Worm (Caenorhabditis elegans) whole organism, young adult: ENCODE results near the gene F40G12.9.
A peak's percentile ranks its signal among the peaks of the same experiment; 100 is the strongest.
"Not testable (repeated sequence)": the region's sequence is repeated elsewhere in the genome, so short reads cannot be mapped to it uniquely, and the experiment has no call there.

Experiments used
- B0035.1 ChIP-seq: sonication (generic microtip); optimal IDR thresholded peaks from 2 replicates; lab custom pipeline; 2016; ENCODE audit warnings: missing genetic modification characterization, mild to moderate bottlenecking, missing compliant biosample characterization, missing genotype, missing genetic modification reagents
- B0261.1 ChIP-seq: sonication (generic microtip); optimal IDR thresholded peaks from 2 replicates; lab custom pipeline; 2016; ENCODE audit warnings: mild to moderate bottlenecking, missing genetic modification characterization, moderate library complexity, missing compliant biosample characterization
- F37B4.10 ChIP-seq: fragments of 200-800 bp; sonication (Bioruptor generic); IDR thresholded peaks from 2 replicates; pipeline ENCODE4 v1.3.6; 2022; ENCODE audit warnings: missing genetic modification characterization, missing compliant biosample characterization
- F39B2.1 ChIP-seq: fragments of 200-800 bp; sonication (Bioruptor generic); IDR thresholded peaks from 2 replicates; pipeline ENCODE4 v1.3.6; 2022; ENCODE audit warnings: missing genetic modification reagents, missing genetic modification characterization, missing compliant biosample characterization
- T07F8.4 ChIP-seq: sonication (generic microtip); optimal IDR thresholded peaks from 2 replicates; lab custom pipeline; 2016; ENCODE audit warnings: mild to moderate bottlenecking, missing genetic modification characterization, moderate library complexity, missing compliant biosample characterization
- Y67H2A.10 ChIP-seq: fragments of 200-800 bp; sonication (Bioruptor generic); conservative IDR thresholded peaks from 2 replicates; pipeline ENCODE4 v1.3.6; 2022; ENCODE audit warnings: missing genetic modification reagents, missing genetic modification characterization, missing compliant biosample characterization
- ZK185.1 ChIP-seq: sonication (generic microtip); optimal IDR thresholded peaks from 2 replicates; lab custom pipeline; 2016; ENCODE audit warnings: mild to moderate bottlenecking, missing genetic modification characterization, missing compliant biosample characterization; ENCODE audit not compliant: poor library complexity, severe bottlenecking
- akir-1 ChIP-seq: fragments of 200-800 bp; sonication (Bioruptor generic); optimal IDR thresholded peaks from 2 replicates; lab custom pipeline; 2018; ENCODE audit warnings: mild to moderate bottlenecking, missing genetic modification characterization, moderate library complexity, missing compliant biosample characterization
- aptf-3 ChIP-seq: fragments of 200-800 bp; sonication (Bioruptor generic); IDR thresholded peaks from 2 replicates; pipeline ENCODE4 v1.3.6; 2022; ENCODE audit warnings: missing genetic modification characterization, missing compliant biosample characterization
- attf-3 ChIP-seq: fragments of 200-800 bp; sonication (Bioruptor generic); conservative IDR thresholded peaks from 2 replicates; pipeline ENCODE4 v1.3.6; 2022; ENCODE audit warnings: missing genetic modification reagents, missing genetic modification characterization, missing compliant biosample characterization
- ccch-3 ChIP-seq: fragments of 200-800 bp; sonication (Bioruptor generic); optimal IDR thresholded peaks from 2 replicates; lab custom pipeline; 2018; ENCODE audit warnings: mild to moderate bottlenecking, missing genetic modification characterization, missing compliant biosample characterization
- cebp-2 ChIP-seq: fragments of 200-800 bp; sonication (Bioruptor generic); IDR thresholded peaks from 2 replicates; pipeline ENCODE4 v1.3.6; 2022; ENCODE audit warnings: missing genetic modification characterization, missing compliant biosample characterization
- ceh-40 ChIP-seq: fragments of 200-800 bp; sonication (Bioruptor generic); IDR thresholded peaks from 2 replicates; pipeline ENCODE4 v1.3.6; 2022; ENCODE audit warnings: missing genetic modification characterization, missing compliant biosample characterization
- dox-1 ChIP-seq: fragments of 200-800 bp; sonication (Bioruptor generic); IDR thresholded peaks from 2 replicates; pipeline ENCODE4 v1.3.6; 2022; ENCODE audit warnings: missing genetic modification reagents, missing genetic modification characterization, missing compliant biosample characterization
- ets-4 ChIP-seq: fragments of 200-800 bp; sonication (Bioruptor generic); optimal IDR thresholded peaks from 2 replicates; lab custom pipeline; 2018; ENCODE audit warnings: mild to moderate bottlenecking, missing genetic modification characterization, missing compliant biosample characterization
- him-1 ChIP-seq: sonication (generic microtip); optimal IDR thresholded peaks from 2 replicates; lab custom pipeline; 2016; ENCODE audit warnings: missing genotype, missing genetic modification reagents, missing genetic modification characterization, missing compliant biosample characterization
- hmg-1.2 ChIP-seq: fragments of 200-800 bp; sonication (Bioruptor generic); IDR thresholded peaks from 2 replicates; pipeline ENCODE4 v1.3.6; 2022; ENCODE audit warnings: missing genetic modification reagents, missing genetic modification characterization, missing compliant biosample characterization
- lag-1 ChIP-seq: fragments of 200-800 bp; sonication (Bioruptor generic); IDR thresholded peaks from 2 replicates; pipeline ENCODE4 v1.3.6; 2022; ENCODE audit warnings: missing genetic modification reagents, missing genetic modification characterization, missing compliant biosample characterization
- let-526 ChIP-seq: fragments of 200-800 bp; sonication (Bioruptor generic); IDR thresholded peaks from 2 replicates; pipeline ENCODE4 v1.3.6; 2022; ENCODE audit warnings: missing genetic modification reagents, missing genetic modification characterization, missing compliant biosample characterization
- let-607 ChIP-seq, 2 experiments: fragments of 200-800 bp in 1 of 2; sonication (Bioruptor generic) in 1 of 2; sonication (generic microtip) in 1 of 2; optimal IDR thresholded peaks; 2 replicates each; lab custom pipeline; 2016 to 2018; ENCODE audit warnings: mild to moderate bottlenecking in 2 of 2, missing compliant biosample characterization in 2 of 2, missing genetic modification characterization in 2 of 2, moderate library complexity in 2 of 2, missing genotype in 1 of 2
- lin-40 ChIP-seq: sonication (generic microtip); optimal IDR thresholded peaks from 2 replicates; lab custom pipeline; 2016; ENCODE audit warnings: missing genetic modification characterization, mild to moderate bottlenecking, missing compliant biosample characterization, missing genotype, missing genetic modification reagents
- lir-1 ChIP-seq: fragments of 200-800 bp; sonication (Bioruptor generic); conservative IDR thresholded peaks from 2 replicates; pipeline ENCODE4 v1.3.6; 2022; ENCODE audit warnings: missing genetic modification reagents, missing genetic modification characterization, missing compliant biosample characterization
- madf-10 ChIP-seq: sonication (generic microtip); optimal IDR thresholded peaks from 2 replicates; lab custom pipeline; 2016; ENCODE audit warnings: mild to moderate bottlenecking, missing genetic modification characterization, missing compliant biosample characterization
- mel-28 ChIP-seq: sonication (generic microtip); optimal IDR thresholded peaks from 2 replicates; lab custom pipeline; 2016; ENCODE audit warnings: borderline replicate concordance, mild to moderate bottlenecking, missing genetic modification characterization, missing compliant biosample characterization
- nhr-120 ChIP-seq: fragments of 200-800 bp; sonication (Bioruptor generic); IDR thresholded peaks from 2 replicates; pipeline ENCODE4 v1.3.6; 2022; ENCODE audit warnings: missing genetic modification characterization, missing compliant biosample characterization
- nhr-27 ChIP-seq: fragments of 200-800 bp; sonication (Bioruptor generic); optimal IDR thresholded peaks from 2 replicates; lab custom pipeline; 2018; ENCODE audit warnings: mild to moderate bottlenecking, missing genetic modification characterization, moderate library complexity, missing compliant biosample characterization
- nhr-80 ChIP-seq: sonication (generic microtip); optimal IDR thresholded peaks from 2 replicates; lab custom pipeline; 2016; ENCODE audit warnings: missing genetic modification characterization, missing compliant biosample characterization
- repo-1 ChIP-seq: sonication (generic microtip); optimal IDR thresholded peaks from 2 replicates; lab custom pipeline; 2017; ENCODE audit warnings: mild to moderate bottlenecking, missing genetic modification characterization, missing compliant biosample characterization
- snpc-1.1 ChIP-seq: sonication (generic microtip); optimal IDR thresholded peaks from 2 replicates; lab custom pipeline; 2017; ENCODE audit warnings: missing genetic modification characterization, mild to moderate bottlenecking, missing compliant biosample characterization, antibody characterized with exemption, moderate library complexity, missing genotype, missing genetic modification reagents; ENCODE audit not compliant: insufficient read depth
- tlf-1 ChIP-seq: fragments of 200-800 bp; sonication (Bioruptor generic); optimal IDR thresholded peaks from 2 replicates; lab custom pipeline; 2018; ENCODE audit warnings: mild to moderate bottlenecking, missing genetic modification characterization, missing compliant biosample characterization
- unc-62 ChIP-seq: fragments of 150-350 bp; optimal IDR thresholded peaks from 2 replicates; lab custom pipeline; 2014; ENCODE audit warnings: missing biosample characterization, missing genetic modification reagents, missing genetic modification characterization
- ztf-3 ChIP-seq: fragments of 200-800 bp; sonication (Bioruptor generic); optimal IDR thresholded peaks from 2 replicates; lab custom pipeline; 2018; ENCODE audit warnings: mild to moderate bottlenecking, missing genetic modification characterization, missing compliant biosample characterization

The F40G12.9 gene

ce11 chrV:14299569-14300064, 17.2 kb downstream of the F40G12.9 start, which contains the start of the genes spig-3 and F14D7.12:
spig-3 (minus strand) TSS chrV:14299669.
F14D7.12 (plus strand) TSS chrV:14300014.
- TF ChIP-seq mel-28 (tag; lab: Kevin White, UChicago) (no peak), lin-40 (tag; lab: Kevin White, UChicago) (no peak)
- TF ChIP-seq, all 124 proteins: peak for 0

ce11 chrV:14301076-14301475, 18.6 kb downstream of the F40G12.9 start, which contains the start of gene F14D7.6:
F14D7.6 (plus strand) TSS chrV:14301413.
- no peak for TF ChIP-seq tlf-1 (GFP tag; lab: Kevin White, UChicago)
- TF ChIP-seq T07F8.4 (tag; lab: Kevin White, UChicago), result no peak
- no peak for TF ChIP-seq lag-1 (GFP tag; lab: Robert Waterston, UW)
- no peak for TF ChIP-seq F39B2.1 (GFP tag; lab: Robert Waterston, UW)
- peak; percentile 21 for TF ChIP-seq nhr-80

DNA sequence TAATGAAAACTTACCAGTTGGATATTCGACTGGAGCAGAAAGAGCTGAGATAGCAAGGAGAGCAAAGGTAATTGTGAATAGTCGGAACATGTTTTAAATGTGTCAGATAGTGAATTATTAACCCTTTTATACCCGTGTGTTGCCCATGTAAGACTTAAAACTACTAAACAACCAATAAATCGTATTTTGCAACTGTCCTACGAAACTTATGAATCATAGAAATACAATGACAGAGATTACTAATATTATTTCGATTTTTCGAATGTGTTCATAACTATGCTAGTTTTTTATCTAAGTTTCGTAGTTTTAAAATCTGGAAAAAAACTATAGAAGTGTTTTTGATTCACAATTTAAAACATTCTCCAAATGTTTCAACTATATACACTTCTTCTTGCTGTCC, 24.3 kb downstream of the F40G12.9 start, which contains the start of gene spig-4:
Gene spig-4 (minus strand): TSS at position 101 of the 400 bp plus-strand sequence.
- not testable (repeated sequence) for TF ChIP-seq him-1 (tag; lab: Kevin White, UChicago); aptf-3 (GFP tag; lab: Robert Waterston, UW); snpc-1.1

DNA sequence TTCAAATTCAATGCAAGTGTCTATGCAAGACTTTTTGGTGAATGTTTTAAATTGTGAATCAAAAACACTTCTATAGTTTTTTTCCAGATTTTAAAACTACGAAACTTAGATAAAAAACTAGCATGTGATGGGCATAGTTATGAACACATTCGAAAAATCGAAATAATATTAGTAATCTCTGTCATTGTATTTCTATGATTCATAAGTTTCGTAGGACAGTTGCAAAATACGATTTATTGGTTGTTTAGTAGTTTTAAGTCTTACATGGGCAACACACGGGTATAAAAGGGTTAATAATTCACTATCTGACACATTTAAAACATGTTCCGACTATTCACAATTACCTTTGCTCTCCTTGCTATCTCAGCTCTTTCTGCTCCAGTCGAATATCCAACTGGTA, 25.7 kb downstream of the F40G12.9 start, which contains the start of gene spig-5:
Gene spig-5 (plus strand): TSS at position 301 of the 400 bp plus-strand sequence.
- not testable (repeated sequence) for TF ChIP-seq ccch-3 (GFP tag; lab: Kevin White, UChicago); ceh-40 (GFP tag; lab: Robert Waterston, UW); B0261.1 (tag; lab: Kevin White, UChicago)

ce11 chrV:14309632-14310031, 27.2 kb downstream of the F40G12.9 start, which contains the start of gene F14D7.14:
F14D7.14 (plus strand) TSS chrV:14309932.
- not testable (repeated sequence) for TF ChIP-seq let-607 (tag; optimal IDR thresholded peaks at IDR 0.05; lab: Kevin White, UChicago); unc-62; ets-4 (GFP tag; lab: Kevin White, UChicago)

- TF ChIP-seq akir-1, result no peak
- no peak for TF ChIP-seq hmg-1.2 (GFP tag; lab: Robert Waterston, UW)
- no peak for TF ChIP-seq repo-1 (tag; lab: Kevin White, UChicago)
- TF ChIP-seq B0035.1 (tag; lab: Kevin White, UChicago), result no peak
- no peak for TF ChIP-seq snpc-1.1
- TF ChIP-seq nhr-120 (GFP tag; lab: Robert Waterston, UW), result no peak
- no peak for TF ChIP-seq attf-3 (GFP tag; lab: Robert Waterston, UW)
- no peak for TF ChIP-seq B0261.1 (tag; lab: Kevin White, UChicago)
- TF ChIP-seq Y67H2A.10 (GFP tag; lab: Robert Waterston, UW), result no peak
- TF ChIP-seq F37B4.10 (GFP tag; lab: Robert Waterston, UW), result no peak
- TF ChIP-seq mel-28 (tag; lab: Kevin White, UChicago), result no peak
- TF ChIP-seq let-526 (GFP tag; lab: Robert Waterston, UW), result no peak
- no peak for TF ChIP-seq cebp-2 (GFP tag; lab: Robert Waterston, UW)
- no peak for TF ChIP-seq nhr-27 (tag; lab: Kevin White, UChicago)
- TF ChIP-seq madf-10 (tag; lab: Kevin White, UChicago), result no peak
- no peak for TF ChIP-seq him-1 (tag; lab: Kevin White, UChicago)
- TF ChIP-seq ZK185.1 (tag; lab: Kevin White, UChicago), result no peak
- TF ChIP-seq ztf-3 (GFP tag; lab: Kevin White, UChicago), result no peak
- TF ChIP-seq dox-1 (GFP tag; lab: Robert Waterston, UW), result no peak
- TF ChIP-seq lir-1 (GFP tag; lab: Robert Waterston, UW), result no peak
These were observed 28.7 kb downstream of the F40G12.9 start, which contains the start of gene ddn-3 for ce11 chrV:14311115-14311514. ddn-3 (minus strand) TSS chrV:14311215.
